Worm (Caenorhabditis elegans): ENCODE results near the gene idpb-4.

Gene idpb-4

ce11 chrII:8695783-8696182 lies 41.6 kb downstream of the idpb-4 start, which contains the start of gene C34C6.10:
Gene C34C6.10 (minus strand): TSS chrII:8695883.
- no peak for TF ChIP-seq tbx-11 (GFP tag; IDR thresholded peaks at IDR 0.05)
- TF ChIP-seq ceh-13 (GFP tag; optimal IDR thresholded peaks at IDR 0.05) = no peak
- TF ChIP-seq hnd-1 (tag; optimal IDR thresholded peaks at IDR 0.05) = no peak
- no peak for TF ChIP-seq hmg-4 (GFP tag; optimal IDR thresholded peaks at IDR 0.05)
- TF ChIP-seq tbx-37 (GFP tag; conservative IDR thresholded peaks at IDR 0.05) = no peak
- TF ChIP-seq ets-7 (tag; optimal IDR thresholded peaks at IDR 0.05) = no peak
- no peak for TF ChIP-seq pes-1 (GFP tag; IDR thresholded peaks at IDR 0.05)
- no peak for TF ChIP-seq sea-1 (GFP tag; conservative IDR thresholded peaks at IDR 0.05)
- TF ChIP-seq scrt-1 (GFP tag; IDR thresholded peaks at IDR 0.05) = no peak
- no peak for TF ChIP-seq ceh-36 (tag; optimal IDR thresholded peaks at IDR 0.05)
- no peak for TF ChIP-seq aly-1 (tag; optimal IDR thresholded peaks at IDR 0.05)

DNA sequence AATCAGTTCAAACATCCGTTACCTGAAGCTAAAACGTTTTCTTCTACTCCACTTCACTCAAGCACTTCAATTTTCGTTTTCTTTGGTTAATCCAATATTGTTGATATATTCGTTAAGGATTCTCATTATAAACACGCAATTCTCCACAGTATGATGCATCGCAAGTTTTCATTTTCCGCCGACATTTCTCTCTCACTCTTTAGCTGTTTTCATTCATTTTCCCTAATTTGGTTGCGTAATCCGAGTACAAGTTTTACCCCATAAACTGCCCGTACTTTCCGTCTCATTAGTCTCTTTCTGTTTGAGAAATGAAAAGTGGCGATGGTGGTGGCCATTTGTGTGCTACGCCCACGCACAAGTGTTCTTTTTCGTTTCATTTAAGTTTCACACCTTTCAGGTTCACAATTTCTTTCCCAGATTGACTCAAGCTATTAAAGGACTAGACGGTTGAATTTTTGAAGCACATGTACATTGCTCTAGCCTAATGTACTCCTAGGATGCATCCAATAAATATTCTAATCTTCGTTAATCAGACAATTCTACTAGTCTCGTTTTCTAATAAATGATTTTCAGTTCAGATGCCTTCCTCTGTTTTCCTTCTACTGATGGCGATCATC lies 45.9 kb downstream of the idpb-4 start, which contains the start of gene C34C6.3:
Gene C34C6.3, plus strand, starts transcription at position 567 of the 617 bp plus-strand sequence.
- no peak for TF ChIP-seq flt-1 (GFP tag; IDR thresholded peaks at IDR 0.05)
- no peak for TF ChIP-seq B0310.2 (tag; optimal IDR thresholded peaks at IDR 0.05)
- no peak for TF ChIP-seq pes-1 (GFP tag; IDR thresholded peaks at IDR 0.05)
- no peak for TF ChIP-seq tbx-37 (GFP tag; conservative IDR thresholded peaks at IDR 0.05)
- no peak for TF ChIP-seq tra-4 (tag; optimal IDR thresholded peaks at IDR 0.05)
- no peak for TF ChIP-seq scrt-1 (GFP tag; IDR thresholded peaks at IDR 0.05)
- TF ChIP-seq ceh-13 (GFP tag; optimal IDR thresholded peaks at IDR 0.05) = no peak

Measured in whole organism, early embryonic.